Fruit fly (Drosophila melanogaster) Kc167 (cell line): ENCODE measurements around the gene CG43059.

Experiments
- Myc ChIP-seq: fragments of >200 bp; optimal IDR thresholded peaks from 2 replicates; lab custom pipeline; 2017; ENCODE audit warnings: missing external identifiers
- Sin3A ChIP-seq: fragments of >200 bp; optimal IDR thresholded peaks from 2 replicates; lab custom pipeline; 2018; ENCODE audit warnings: missing external identifiers
- h ChIP-seq: fragments of >200 bp; optimal IDR thresholded peaks from 3 replicates; lab custom pipeline; 2018; ENCODE audit warnings: missing external identifiers
- insv ChIP-seq: fragments of >200 bp; optimal IDR thresholded peaks from 3 replicates; lab custom pipeline; 2018; ENCODE audit warnings: missing external identifiers
- psq ChIP-seq: fragments of >200 bp; optimal IDR thresholded peaks from 2 replicates; lab custom pipeline; 2017; ENCODE audit warnings: missing external identifiers
- ttk ChIP-seq: sonication (Bioruptor generic); optimal IDR thresholded peaks from 2 replicates; lab custom pipeline; 2017; ENCODE audit warnings: missing external identifiers

CG43059 gene

dm6 chr3L:8340264-8341095 lies 21.7 kb upstream of the CG43059 start, which contains the start of the genes Prim1 and CG7083:
Prim1 (plus strand) TSS chr3L:8340314.
CG7083 (plus strand) TSS chr3L:8340785.
- TF ChIP-seq ttk (no peak), h (lab: Kevin White, UChicago) (no peak), Myc (lab: Kevin White, UChicago) (no peak), insv (lab: Kevin White, UChicago) (no peak), Sin3A (lab: Kevin White, UChicago) (no peak), psq (no peak)

- no peak for TF ChIP-seq Myc (lab: Kevin White, UChicago)
- no peak for TF ChIP-seq insv (lab: Kevin White, UChicago)
- no peak for TF ChIP-seq psq
- TF ChIP-seq ttk, result no peak
- TF ChIP-seq Sin3A (lab: Kevin White, UChicago), result no peak
- TF ChIP-seq h (lab: Kevin White, UChicago), result no peak
Measured at dm6 chr3L:8338921-8339320, 20.2 kb upstream of the CG43059 start, which contains the start of gene Pex2. Pex2 (plus strand) TSS chr3L:8339051.

- TF ChIP-seq ttk, result no peak
- no peak for TF ChIP-seq Myc (lab: Kevin White, UChicago)
- TF ChIP-seq psq, result no peak
- no peak for TF ChIP-seq h (lab: Kevin White, UChicago)
- no peak for TF ChIP-seq Sin3A (lab: Kevin White, UChicago)
- no peak for TF ChIP-seq insv (lab: Kevin White, UChicago)
Measured at dm6 chr3L:8336372-8336771, 17.6 kb upstream of the CG43059 start, which contains the start of gene Cpr66Cb. Cpr66Cb (plus strand) TSS chr3L:8336672.

dm6 chr3L:8334338-8334737 lies 15.6 kb upstream of the CG43059 start:
- TF ChIP-seq psq (no peak), Sin3A (lab: Kevin White, UChicago) (no peak), h (lab: Kevin White, UChicago) (no peak), ttk (no peak), Myc (lab: Kevin White, UChicago) (no peak), insv (lab: Kevin White, UChicago) (no peak)

- TF ChIP-seq ttk (no peak), h (lab: Kevin White, UChicago) (no peak), psq (no peak), Myc (lab: Kevin White, UChicago) (no peak), insv (lab: Kevin White, UChicago) (no peak), Sin3A (lab: Kevin White, UChicago) (no peak)
Measured at dm6 chr3L:8333574-8333973, 14.8 kb upstream of the CG43059 start.

- TF ChIP-seq psq (no peak), h (lab: Kevin White, UChicago) (no peak), ttk (no peak), Sin3A (lab: Kevin White, UChicago) (no peak), insv (lab: Kevin White, UChicago) (no peak), Myc (lab: Kevin White, UChicago) (no peak)
Measured at dm6 chr3L:8331414-8331813, 12.6 kb upstream of the CG43059 start.

- TF ChIP-seq Sin3A (lab: Kevin White, UChicago) (no peak), h (lab: Kevin White, UChicago) (no peak), insv (lab: Kevin White, UChicago) (no peak), psq (no peak), ttk (no peak), Myc (lab: Kevin White, UChicago) (no peak)
Measured at dm6 chr3L:8329005-8329404, 10.2 kb upstream of the CG43059 start.

dm6 chr3L:8328283-8328682 lies 9.5 kb upstream of the CG43059 start, which contains the start of gene CG34462:
CG34462 (plus strand) TSS chr3L:8328583.
- TF ChIP-seq Myc (lab: Kevin White, UChicago) (no peak), ttk (no peak), psq (no peak), Sin3A (lab: Kevin White, UChicago) (no peak), insv (lab: Kevin White, UChicago) (no peak), h (lab: Kevin White, UChicago) (no peak)

dm6 chr3L:8325559-8325958 lies 6.8 kb upstream of the CG43059 start, which contains the start of gene CG34461:
CG34461 (plus strand) TSS chr3L:8325859.
- no peak for TF ChIP-seq ttk
- no peak for TF ChIP-seq psq
- no peak for TF ChIP-seq Sin3A (lab: Kevin White, UChicago)
- no peak for TF ChIP-seq h (lab: Kevin White, UChicago)

dm6 chr3L:8323817-8324216 lies 5.1 kb upstream of the CG43059 start:
- TF ChIP-seq insv (lab: Kevin White, UChicago), result no peak

- TF ChIP-seq ttk, result no peak
Measured at dm6 chr3L:8320105-8320813, 1.5 kb upstream of the CG43059 start, which contains the start of gene CG13670. CG13670 (plus strand) TSS chr3L:8320763.

- TF ChIP-seq Myc (lab: Kevin White, UChicago) (no peak), ttk (no peak), Sin3A (lab: Kevin White, UChicago) (no peak), h (lab: Kevin White, UChicago) (no peak), psq (no peak), insv (lab: Kevin White, UChicago) (no peak)
Measured at dm6 chr3L:8315141-8315816, 3.5 kb downstream of the CG43059 start, which contains the start of gene Cpsf6. Cpsf6 (minus strand) TSS chr3L:8315502.
